Worm (Caenorhabditis elegans): ENCODE results near the gene unc-103.
A peak's percentile ranks its signal among the peaks of the same experiment; 100 is the strongest.

unc-103 gene

DNA sequence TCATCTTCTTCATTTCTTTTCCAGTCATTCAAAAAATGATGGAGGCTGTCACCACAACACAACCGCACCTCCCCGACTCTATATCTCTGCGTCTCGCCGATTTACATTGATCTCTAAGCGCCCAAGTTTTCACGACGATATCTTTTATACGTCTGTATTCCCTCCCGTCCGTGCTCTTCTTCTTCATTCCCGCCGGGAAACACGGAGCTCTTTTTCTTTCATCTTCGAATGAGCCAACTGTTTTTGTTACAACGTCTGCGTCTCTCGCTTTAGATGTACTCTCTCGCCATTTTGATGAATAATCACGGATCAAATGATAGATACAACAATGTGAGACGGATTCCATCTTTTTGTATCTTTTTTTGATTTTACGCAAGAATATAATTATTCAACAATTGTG lies 1.6 kb upstream of the unc-103 start:
- TF ChIP-seq snu-23 (GFP tag; optimal IDR thresholded peaks at IDR 0.05) (peak; percentile 46), pqm-1 (tag; optimal IDR thresholded peaks at IDR 0.05) (no peak), lin-14 (GFP tag; optimal IDR thresholded peaks at IDR 0.05) (peak; percentile 69), elt-3 (tag; optimal IDR thresholded peaks at IDR 0.05) (no peak), swsn-7 (tag; optimal IDR thresholded peaks at IDR 0.05) (peak; percentile 47), nhr-11 (tag; optimal IDR thresholded peaks at IDR 0.05) (peak; percentile 2), mep-1 (tag; optimal IDR thresholded peaks at IDR 0.05) (peak; percentile 28), sup-37 (GFP tag; optimal IDR thresholded peaks at IDR 0.05) (peak; percentile 21), zag-1 (tag; optimal IDR thresholded peaks at IDR 0.05) (no peak), rnt-1 (tag; optimal IDR thresholded peaks at IDR 0.05) (peak; percentile 81), unc-30 (tag; optimal IDR thresholded peaks at IDR 0.05) (no peak), nhr-77 (tag; optimal IDR thresholded peaks at IDR 0.05) (no peak), skn-1 (tag; optimal IDR thresholded peaks at IDR 0.05) (no peak), grh-1 (GFP tag; IDR thresholded peaks at IDR 0.05) (no peak), mab-9 (GFP tag; IDR thresholded peaks at IDR 0.05) (no peak), nhr-47 (tag; optimal IDR thresholded peaks at IDR 0.05) (peak; percentile 10), hpl-2 (GFP tag; optimal IDR thresholded peaks at IDR 0.05) (no peak), nhr-20 (tag; optimal IDR thresholded peaks at IDR 0.05) (peak; percentile 54), lsy-2 (tag; optimal IDR thresholded peaks at IDR 0.05) (peak; percentile 33 to 37), sox-4 (tag; optimal IDR thresholded peaks at IDR 0.05) (no peak), alr-1 (tag; optimal IDR thresholded peaks at IDR 0.05; ENCODE audit: borderline replicate concordance) (no peak), unc-86 (tag; optimal IDR thresholded peaks at IDR 0.05) (no peak), efl-3 (GFP tag; optimal IDR thresholded peaks at IDR 0.05) (no peak), lir-3 (tag; optimal IDR thresholded peaks at IDR 0.05; ENCODE audit: poor library complexity) (peak; percentile 2), aly-2 (tag; optimal IDR thresholded peaks at IDR 0.05) (no peak), dpl-1 (GFP tag; optimal IDR thresholded peaks at IDR 0.05) (no peak), efl-1 (optimal IDR thresholded peaks at IDR 0.05) (peak in 1 of 2 experiments; percentile 34), efl-1 (GFP tag; optimal IDR thresholded peaks at IDR 0.05 in 1 of 2) (peak in 1 of 2 experiments; percentile 90), egl-13 (tag; optimal IDR thresholded peaks at IDR 0.05) (no peak), vab-15 (tag; optimal IDR thresholded peaks at IDR 0.05) (no peak), nhr-71 (tag; optimal IDR thresholded peaks at IDR 0.05) (peak; percentile 82), lin-39 (tag; optimal IDR thresholded peaks at IDR 0.05) (peak; percentile 0), nhr-19 (GFP tag; conservative IDR thresholded peaks at IDR 0.05) (peak; percentile 59), unc-98 (GFP tag; IDR thresholded peaks at IDR 0.05) (peak; percentile 50), tbx-2 (tag; optimal IDR thresholded peaks at IDR 0.05) (peak; percentile 27), xbp-1 (tag; optimal IDR thresholded peaks at IDR 0.05) (peak; percentile 34), fkh-8 (tag; optimal IDR thresholded peaks at IDR 0.05) (no peak), unc-130 (tag; optimal IDR thresholded peaks at IDR 0.05) (peak; percentile 32), aha-1 (tag; optimal IDR thresholded peaks at IDR 0.05) (no peak), nhr-237 (tag; optimal IDR thresholded peaks at IDR 0.05) (no peak), C16A3.4 (tag; optimal IDR thresholded peaks at IDR 0.05) (no peak)

DNA sequence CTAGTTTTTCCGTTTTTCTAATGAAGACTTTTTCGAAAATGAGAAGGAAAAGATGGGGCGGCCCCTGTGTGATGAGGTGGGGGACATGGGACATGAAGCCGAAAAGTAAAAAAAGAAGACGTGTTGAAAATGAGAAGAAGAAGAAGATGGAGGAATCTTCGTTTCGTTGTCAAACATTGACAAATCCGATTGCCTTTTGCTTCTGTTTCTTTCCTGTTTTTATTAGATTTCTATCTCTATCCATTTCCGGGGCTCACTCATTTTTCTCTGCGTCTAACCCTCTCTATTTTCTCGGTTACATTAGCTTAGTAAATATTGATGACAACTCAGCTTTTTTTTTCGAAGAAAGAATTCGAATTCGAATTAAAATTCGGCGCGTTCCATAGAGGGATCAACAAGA lies 4.6 kb downstream of the unc-103 start:
- TF ChIP-seq lin-14 (GFP tag; optimal IDR thresholded peaks at IDR 0.05) (peak; percentile 45), nhr-90 (tag; optimal IDR thresholded peaks at IDR 0.05; ENCODE audit: poor library complexity) (no peak), jun-1 (tag; optimal IDR thresholded peaks at IDR 0.05) (no peak), isw-1 (GFP tag; IDR thresholded peaks at IDR 0.05) (no peak), egl-13 (tag; optimal IDR thresholded peaks at IDR 0.05) (peak; percentile 32), fkh-8 (tag; optimal IDR thresholded peaks at IDR 0.05) (no peak)

Data from whole organism, L1 larva.